Fruit fly (Drosophila melanogaster) whole organism, wandering third instar larva: ENCODE measurements around the gene CG45012.

Experiments
- Hr83 ChIP-seq: fragments of 200-300 bp; sonication (Bioruptor generic); optimal IDR thresholded peaks from 2 replicates; lab custom pipeline; 2016; ENCODE audit warnings: missing biosample characterization, mild to moderate bottlenecking, missing genetic modification characterization, moderate library complexity; ENCODE audit not compliant: poor library complexity, severe bottlenecking
- Myc ChIP-seq: fragments of >200 bp; optimal IDR thresholded peaks from 2 replicates; lab custom pipeline; 2017
- OdsH ChIP-seq: fragments of 200-800 bp; sonication (Bioruptor generic); optimal IDR thresholded peaks from 2 replicates; lab custom pipeline; 2016; ENCODE audit warnings: missing biosample characterization, mild to moderate bottlenecking, missing genetic modification characterization
- h ChIP-seq: fragments of 200-800 bp; sonication (Bioruptor generic); optimal IDR thresholded peaks from 3 replicates; lab custom pipeline; 2016; ENCODE audit warnings: missing biosample characterization, mild to moderate bottlenecking, missing genetic modification characterization
- psq ChIP-seq: fragments of 200-800 bp; sonication (Bioruptor generic); optimal IDR thresholded peaks from 3 replicates; lab custom pipeline; 2017; ENCODE audit warnings: missing biosample characterization, mild to moderate bottlenecking, missing genetic modification characterization, moderate library complexity
- woc ChIP-seq: sonication (Bioruptor generic); optimal IDR thresholded peaks from 2 replicates; lab custom pipeline; 2016; ENCODE audit warnings: missing biosample characterization, mild to moderate bottlenecking, missing genetic modification characterization

- TF ChIP-seq Hr83 (GFP tag; lab: Kevin White, UChicago) (no peak), OdsH (GFP tag; lab: Kevin White, UChicago) (no peak), psq (GFP tag; lab: Kevin White, UChicago) (no peak), Myc (lab: Kevin White, UChicago) (no peak), h (GFP tag; lab: Kevin White, UChicago) (no peak), woc (GFP tag; lab: Kevin White, UChicago) (no peak)
These were observed 3.0 kb downstream of the CG45012 start, which contains the start of gene Sfp33A2 for dm6 chr2L:11837413-11837812.
